Fruit fly (Drosophila melanogaster): Measurements from ENCODE around the gene CG7091.

The CG7091 gene

DNA sequence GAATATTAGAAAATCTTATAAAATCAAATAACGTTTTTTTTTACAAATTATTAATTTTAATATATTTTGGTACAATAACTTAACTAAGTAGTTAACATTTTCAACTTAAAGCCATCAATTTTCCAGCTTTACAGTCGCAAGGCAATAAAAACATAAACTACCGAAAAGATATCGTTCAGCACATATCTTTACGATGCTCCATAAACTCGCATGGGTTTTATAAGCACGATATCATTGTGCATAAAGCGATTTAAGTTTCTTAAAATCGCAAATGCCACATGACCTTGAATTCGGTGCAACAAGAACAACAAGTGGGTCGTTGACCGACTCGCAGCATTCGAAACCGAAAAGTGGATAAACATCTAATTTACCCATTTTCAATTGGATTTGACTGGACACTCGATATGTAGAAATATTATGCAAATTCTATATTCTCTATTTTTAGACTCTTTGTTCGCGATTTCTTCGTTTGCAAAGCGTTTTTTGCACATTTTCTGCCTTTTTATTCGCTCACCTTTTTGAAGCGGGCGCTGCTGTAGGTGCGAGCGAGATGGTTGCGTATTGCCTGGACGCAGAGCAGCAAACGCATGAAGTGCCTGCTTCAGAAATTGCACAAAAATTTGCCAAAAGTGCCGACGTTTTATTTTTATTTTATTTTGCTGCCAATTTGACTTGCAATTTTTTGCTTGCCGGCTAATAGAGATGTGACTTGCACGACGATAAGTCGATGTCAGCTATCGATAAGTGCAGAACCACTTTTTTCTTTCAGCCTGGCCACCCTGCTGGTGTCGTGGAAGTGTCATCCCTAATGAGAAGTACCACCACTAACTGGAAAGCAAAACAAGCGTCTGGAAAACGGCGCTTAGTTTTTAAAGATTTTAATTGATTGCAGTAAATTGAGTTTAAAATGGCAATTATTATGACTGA lies 16.6 kb upstream of the CG7091 start, which contains the start of gene Spc25:
Gene Spc25, plus strand, starts transcription at position 817 of the 927 bp plus-strand sequence.
- TF ChIP-seq usp (GFP tag; optimal IDR thresholded peaks at IDR 0.05) (no peak), psq (GFP tag; optimal IDR thresholded peaks at IDR 0.05) (peak; percentile 16), ey (GFP tag; optimal IDR thresholded peaks at IDR 0.05) (peak; percentile 62), brk (GFP tag; optimal IDR thresholded peaks at IDR 0.05) (peak; percentile 62), dmrt93B (GFP tag; optimal IDR thresholded peaks at IDR 0.05) (no peak), GATAd (GFP tag; optimal IDR thresholded peaks at IDR 0.05) (peak; percentile 57), Mio (GFP tag; optimal IDR thresholded peaks at IDR 0.05) (no peak), Sp1 (GFP tag; optimal IDR thresholded peaks at IDR 0.05) (peak; percentile 7), Myc (optimal IDR thresholded peaks at IDR 0.05) (no peak), CG9705 (GFP tag; optimal IDR thresholded peaks at IDR 0.05) (no peak), fru (GFP tag; optimal IDR thresholded peaks at IDR 0.05) (peak; percentile 31), dsf (GFP tag; optimal IDR thresholded peaks at IDR 0.05; ENCODE audit: borderline replicate concordance) (peak; percentile 60), foxo (GFP tag; optimal IDR thresholded peaks at IDR 0.05) (peak in 1 of 2 experiments; percentile 77), rgr (GFP tag; optimal IDR thresholded peaks at IDR 0.05) (peak; percentile 68), woc (GFP tag; optimal IDR thresholded peaks at IDR 0.05) (no peak), br (GFP tag; optimal IDR thresholded peaks at IDR 0.05) (peak; percentile 66), h (GFP tag; optimal IDR thresholded peaks at IDR 0.05) (peak; percentile 68), jim (GFP tag; optimal IDR thresholded peaks at IDR 0.05) (peak; percentile 60), tai (GFP tag; optimal IDR thresholded peaks at IDR 0.05) (peak; percentile 91), Rel (GFP tag; optimal IDR thresholded peaks at IDR 0.05) (no peak), Rel (tag; optimal IDR thresholded peaks at IDR 0.05) (peak; percentile 8), sv (GFP tag; optimal IDR thresholded peaks at IDR 0.05) (no peak), N (GFP tag; optimal IDR thresholded peaks at IDR 0.05) (no peak), CrebA (GFP tag; optimal IDR thresholded peaks at IDR 0.05; ENCODE audit: borderline replicate concordance) (peak; percentile 32), OdsH (GFP tag; optimal IDR thresholded peaks at IDR 0.05) (peak; percentile 55), Hnf4 (GFP tag; optimal IDR thresholded peaks at IDR 0.05) (peak; percentile 75), Hr83 (GFP tag; optimal IDR thresholded peaks at IDR 0.05; ENCODE audit: poor library complexity, severe bottlenecking) (peak; percentile 93), Hr78 (GFP tag; optimal IDR thresholded peaks at IDR 0.05) (no peak), Jra (GFP tag; optimal IDR thresholded peaks at IDR 0.05) (peak; percentile 78)

DNA sequence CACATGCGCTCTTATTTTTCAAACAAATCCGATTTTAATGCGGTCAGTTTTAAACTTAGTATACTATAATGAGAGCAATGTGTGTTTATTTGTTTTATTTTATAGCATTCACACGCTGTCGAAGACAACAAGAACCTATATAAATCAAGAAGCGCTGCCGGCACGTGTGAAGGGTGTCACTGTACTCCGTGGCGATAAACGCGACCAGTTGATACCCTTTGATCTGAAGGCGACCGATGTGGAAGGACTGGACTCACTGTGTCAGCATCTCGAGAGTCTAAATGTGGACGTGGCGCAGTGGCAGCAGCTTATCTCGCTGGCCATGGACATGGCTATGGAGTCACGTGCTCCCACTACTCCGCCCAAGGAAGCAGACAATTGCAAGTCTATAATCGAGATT lies 15.2 kb upstream of the CG7091 start:
- TF ChIP-seq CG9705 (GFP tag; optimal IDR thresholded peaks at IDR 0.05) (no peak), usp (GFP tag; optimal IDR thresholded peaks at IDR 0.05) (no peak), rgr (GFP tag; optimal IDR thresholded peaks at IDR 0.05) (no peak), foxo (GFP tag; optimal IDR thresholded peaks at IDR 0.05) (no peak)

DNA sequence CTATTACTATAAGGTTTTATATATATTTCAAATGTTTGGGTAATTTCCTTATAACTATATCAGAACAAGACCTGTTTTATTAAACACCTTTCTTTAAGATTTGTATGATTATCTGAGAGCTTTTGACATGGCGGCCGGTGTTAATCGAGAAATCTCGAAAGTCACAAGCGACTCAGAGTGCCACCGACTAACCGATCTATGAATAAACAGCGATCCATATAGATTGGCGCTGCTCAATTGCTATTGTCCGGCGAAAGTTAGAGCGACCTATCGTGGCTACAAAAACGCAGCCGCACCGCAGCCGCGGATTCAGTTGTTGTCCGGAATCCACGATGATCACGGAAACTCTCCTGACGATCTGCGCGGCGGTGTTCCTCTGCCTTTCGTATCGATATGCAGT lies 14.3 kb upstream of the CG7091 start, which contains the start of gene Cyp304a1:
Gene Cyp304a1, plus strand, starts transcription at position 301 of the 400 bp plus-strand sequence.
- no peak for TF ChIP-seq Abd-B (GFP tag; optimal IDR thresholded peaks at IDR 0.05)
- TF ChIP-seq GATAd (GFP tag; optimal IDR thresholded peaks at IDR 0.05), result no peak
- TF ChIP-seq dl (GFP tag; optimal IDR thresholded peaks at IDR 0.05; ENCODE audit: insufficient read depth in 1 of 2, partially characterized antibody in 2 of 2), result no peak
- TF ChIP-seq HLH106 (tag; optimal IDR thresholded peaks at IDR 0.05), result no peak
- no peak for TF ChIP-seq sv (GFP tag; optimal IDR thresholded peaks at IDR 0.05)
- no peak for TF ChIP-seq Dfd (GFP tag; optimal IDR thresholded peaks at IDR 0.05)
- no peak for TF ChIP-seq psq (GFP tag; optimal IDR thresholded peaks at IDR 0.05)
- no peak for TF ChIP-seq Rel (GFP tag; optimal IDR thresholded peaks at IDR 0.05)
- no peak for TF ChIP-seq Rel (tag; optimal IDR thresholded peaks at IDR 0.05)
- no peak for TF ChIP-seq Dif (GFP tag; optimal IDR thresholded peaks at IDR 0.05; ENCODE audit: partially characterized antibody)
- no peak for TF ChIP-seq CrebA (GFP tag; optimal IDR thresholded peaks at IDR 0.05; ENCODE audit: borderline replicate concordance)
- no peak for TF ChIP-seq Jra (GFP tag; optimal IDR thresholded peaks at IDR 0.05)
- no peak for TF ChIP-seq ey (GFP tag; optimal IDR thresholded peaks at IDR 0.05)
- TF ChIP-seq Sp1 (GFP tag; optimal IDR thresholded peaks at IDR 0.05), result no peak
- no peak for TF ChIP-seq Hnf4 (GFP tag; optimal IDR thresholded peaks at IDR 0.05)
- TF ChIP-seq OdsH (GFP tag; optimal IDR thresholded peaks at IDR 0.05), result no peak
- TF ChIP-seq h (GFP tag; optimal IDR thresholded peaks at IDR 0.05), result no peak
- TF ChIP-seq Vsx2 (GFP tag; optimal IDR thresholded peaks at IDR 0.05; ENCODE audit: partially characterized antibody), result no peak
- TF ChIP-seq CG32264 (GFP tag; optimal IDR thresholded peaks at IDR 0.05), result no peak
- TF ChIP-seq usp (GFP tag; optimal IDR thresholded peaks at IDR 0.05), result no peak
